Worm (Caenorhabditis elegans) whole organism, early embryonic: ENCODE data around the gene anat-1.

Experiments
- B0310.2 ChIP-seq: sonication (generic microtip); optimal IDR thresholded peaks from 2 replicates; lab custom pipeline; 2016; ENCODE audit warnings: mild to moderate bottlenecking, missing genetic modification characterization, missing compliant biosample characterization
- aly-1 ChIP-seq: sonication (generic microtip); optimal IDR thresholded peaks from 2 replicates; lab custom pipeline; 2016; ENCODE audit warnings: missing genetic modification characterization, missing compliant biosample characterization
- ama-1 ChIP-seq: fragments of 150-350 bp; optimal IDR thresholded peaks from 2 replicates; lab custom pipeline; 2014
- ceh-13 ChIP-seq: fragments of 200-800 bp; sonication (Bioruptor generic); optimal IDR thresholded peaks from 2 replicates; lab custom pipeline; 2018; ENCODE audit warnings: mild to moderate bottlenecking, missing genetic modification characterization, missing compliant biosample characterization
- ceh-36 ChIP-seq: sonication (generic microtip); optimal IDR thresholded peaks from 2 replicates; lab custom pipeline; 2016; ENCODE audit warnings: missing genetic modification characterization, inconsistent platforms, missing compliant biosample characterization
- ets-7 ChIP-seq: sonication (generic microtip); optimal IDR thresholded peaks from 2 replicates; lab custom pipeline; 2016; ENCODE audit warnings: missing genotype, missing genetic modification characterization, missing compliant biosample characterization
- flt-1 ChIP-seq: fragments of 200-800 bp; sonication (Bioruptor generic); IDR thresholded peaks from 2 replicates; pipeline ENCODE4 v1.3.6; 2022; ENCODE audit warnings: missing genetic modification characterization, missing compliant biosample characterization
- hmg-4 ChIP-seq: fragments of 200-800 bp; sonication (Bioruptor generic); optimal IDR thresholded peaks from 2 replicates; lab custom pipeline; 2018; ENCODE audit warnings: mild to moderate bottlenecking, missing genetic modification characterization, missing compliant biosample characterization
- hnd-1 ChIP-seq: sonication (generic microtip); optimal IDR thresholded peaks from 2 replicates; lab custom pipeline; 2016; ENCODE audit warnings: missing genetic modification characterization, missing compliant biosample characterization
- pes-1 ChIP-seq: fragments of 200-800 bp; sonication (Bioruptor generic); IDR thresholded peaks from 2 replicates; pipeline ENCODE4 v1.3.6; 2022; ENCODE audit warnings: missing genetic modification reagents, missing genetic modification characterization, missing compliant biosample characterization
- scrt-1 ChIP-seq: fragments of 200-800 bp; sonication (Bioruptor generic); IDR thresholded peaks from 2 replicates; pipeline ENCODE4 v1.3.6; 2022; ENCODE audit warnings: missing genetic modification characterization, missing compliant biosample characterization
- tbx-11 ChIP-seq: fragments of 200-800 bp; sonication (Bioruptor generic); IDR thresholded peaks from 2 replicates; pipeline ENCODE4 v1.3.6; 2022; ENCODE audit warnings: missing genetic modification characterization, missing compliant biosample characterization
- tbx-37 ChIP-seq: fragments of 200-800 bp; sonication (Bioruptor generic); conservative IDR thresholded peaks from 2 replicates; pipeline ENCODE4 v1.3.6; 2022; ENCODE audit warnings: missing genetic modification reagents, missing genetic modification characterization, missing compliant biosample characterization
- tra-4 ChIP-seq: sonication (generic microtip); optimal IDR thresholded peaks from 2 replicates; lab custom pipeline; 2017; ENCODE audit warnings: missing genetic modification characterization, missing compliant biosample characterization

- TF ChIP-seq ama-1 (lab: Kevin White, UChicago) (no peak), flt-1 (GFP tag; lab: Robert Waterston, UW) (no peak), ceh-13 (no peak), aly-1 (tag; lab: Kevin White, UChicago) (no peak), tbx-37 (GFP tag; lab: Robert Waterston, UW) (no peak), B0310.2 (tag; lab: Kevin White, UChicago) (no peak), pes-1 (GFP tag; lab: Robert Waterston, UW) (no peak), hnd-1 (tag; lab: Kevin White, UChicago) (no peak), tbx-11 (GFP tag; lab: Robert Waterston, UW) (no peak), tra-4 (tag; lab: Kevin White, UChicago) (no peak), scrt-1 (GFP tag; lab: Robert Waterston, UW) (no peak), ets-7 (tag; lab: Kevin White, UChicago) (no peak), hmg-4 (GFP tag; lab: Kevin White, UChicago) (no peak), ceh-36 (tag; lab: Kevin White, UChicago) (no peak)
These were observed 6.5 kb downstream of the anat-1 start for ce11 chrIV:6777156-6777555.
